Fruit fly (Drosophila melanogaster): Measurements from ENCODE around the gene Mhc.
A peak's percentile ranks its signal among the peaks of the same experiment; 100 is the strongest.

The Mhc gene

DNA sequence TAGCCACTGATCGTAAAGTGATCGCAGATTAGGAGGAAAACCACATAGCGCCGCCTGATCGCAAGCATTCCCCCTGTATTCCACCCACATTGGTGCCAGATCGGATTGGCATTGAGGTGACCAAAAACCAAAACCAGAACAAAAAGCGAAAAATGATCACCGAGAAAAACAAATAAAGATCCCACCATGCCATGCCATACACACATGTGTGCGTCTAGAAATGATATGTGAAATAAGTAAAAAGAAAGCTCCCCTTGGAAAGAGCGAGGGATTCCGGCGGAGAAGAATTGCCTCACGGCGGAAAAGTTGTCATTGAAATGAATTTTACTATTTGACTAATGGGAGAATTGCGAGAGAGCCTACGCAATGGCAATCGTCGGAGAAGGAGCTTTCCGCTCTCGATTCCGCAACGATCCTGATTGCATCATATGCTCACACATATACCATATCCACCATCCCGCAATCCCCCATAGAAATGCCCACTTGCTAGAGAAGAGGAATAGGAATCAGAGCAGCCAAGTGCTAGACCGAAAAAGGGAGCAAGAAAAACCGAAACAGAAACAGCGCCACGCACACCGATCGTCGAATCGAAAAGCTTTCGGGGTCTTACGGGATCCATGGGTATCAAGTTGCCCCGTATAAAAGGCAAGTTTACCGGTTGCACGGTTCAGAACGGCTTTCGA lies at the start of gene Mhc:
TSS of gene Mhc (plus strand) at position 497 of the 683 bp plus-strand sequence.
- TF ChIP-seq CG8478 (optimal IDR thresholded peaks at IDR 0.05) (no peak), CTCF (optimal IDR thresholded peaks at IDR 0.05) (no peak)

DNA sequence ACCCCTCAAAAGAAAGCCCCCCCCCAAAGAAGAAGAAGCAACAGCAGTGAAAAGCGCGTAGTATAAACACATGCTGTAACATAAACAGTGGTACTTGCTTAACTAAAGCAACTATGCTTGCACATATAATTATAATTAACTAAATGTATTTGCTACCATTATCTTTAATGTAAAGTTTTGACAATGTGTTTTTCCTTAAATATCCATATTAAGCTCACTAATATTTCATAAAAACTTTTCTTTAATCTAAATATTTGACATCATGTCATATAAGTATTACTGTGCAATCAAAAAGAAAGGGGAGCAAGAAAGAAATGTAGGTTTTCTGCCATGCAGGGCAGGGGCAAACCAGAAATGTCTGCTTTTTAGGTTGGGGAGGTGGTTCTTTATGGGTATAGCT lies 49.6 kb upstream of the Mhc start:
- TF ChIP-seq CTCF (optimal IDR thresholded peaks at IDR 0.05) (no peak), CG8478 (optimal IDR thresholded peaks at IDR 0.05) (no peak)

DNA sequence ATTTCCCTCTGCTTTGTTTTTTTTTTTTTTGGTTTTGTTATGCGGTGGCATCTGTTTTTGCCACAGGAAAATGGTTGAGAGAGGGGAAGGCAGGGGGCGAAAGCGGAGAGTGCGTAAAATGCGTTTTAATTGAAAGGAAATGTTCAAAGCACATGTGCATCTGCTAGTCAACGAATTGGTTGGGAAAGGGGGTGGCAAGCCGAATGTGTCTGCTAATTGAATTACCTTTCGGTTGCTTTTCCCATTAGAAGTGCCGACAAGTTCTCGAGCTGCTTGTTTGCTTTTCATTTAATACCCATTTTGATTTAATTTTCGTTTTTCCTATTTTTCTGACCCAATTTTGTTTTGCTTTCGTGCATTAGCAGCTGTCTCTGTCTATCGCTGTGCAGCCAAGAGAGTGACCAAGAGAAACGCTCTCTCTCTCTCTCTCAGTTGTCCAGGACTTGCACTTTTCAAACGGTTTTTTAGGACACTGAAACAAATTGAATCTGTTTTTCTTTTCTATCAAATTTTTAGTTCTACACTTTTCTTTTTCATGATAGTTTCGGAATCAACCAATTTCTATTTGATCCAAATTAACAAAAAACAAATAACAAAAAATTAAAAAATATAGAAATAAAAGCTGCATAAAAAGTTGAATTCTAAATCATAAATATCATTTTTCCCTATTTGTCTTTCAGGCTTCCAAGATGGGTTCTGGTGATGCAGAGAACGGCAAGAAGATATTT lies 47.8 kb upstream of the Mhc start:
- TF ChIP-seq CTCF (optimal IDR thresholded peaks at IDR 0.05), result no peak
- TF ChIP-seq CG8478 (optimal IDR thresholded peaks at IDR 0.05), result no peak

DNA sequence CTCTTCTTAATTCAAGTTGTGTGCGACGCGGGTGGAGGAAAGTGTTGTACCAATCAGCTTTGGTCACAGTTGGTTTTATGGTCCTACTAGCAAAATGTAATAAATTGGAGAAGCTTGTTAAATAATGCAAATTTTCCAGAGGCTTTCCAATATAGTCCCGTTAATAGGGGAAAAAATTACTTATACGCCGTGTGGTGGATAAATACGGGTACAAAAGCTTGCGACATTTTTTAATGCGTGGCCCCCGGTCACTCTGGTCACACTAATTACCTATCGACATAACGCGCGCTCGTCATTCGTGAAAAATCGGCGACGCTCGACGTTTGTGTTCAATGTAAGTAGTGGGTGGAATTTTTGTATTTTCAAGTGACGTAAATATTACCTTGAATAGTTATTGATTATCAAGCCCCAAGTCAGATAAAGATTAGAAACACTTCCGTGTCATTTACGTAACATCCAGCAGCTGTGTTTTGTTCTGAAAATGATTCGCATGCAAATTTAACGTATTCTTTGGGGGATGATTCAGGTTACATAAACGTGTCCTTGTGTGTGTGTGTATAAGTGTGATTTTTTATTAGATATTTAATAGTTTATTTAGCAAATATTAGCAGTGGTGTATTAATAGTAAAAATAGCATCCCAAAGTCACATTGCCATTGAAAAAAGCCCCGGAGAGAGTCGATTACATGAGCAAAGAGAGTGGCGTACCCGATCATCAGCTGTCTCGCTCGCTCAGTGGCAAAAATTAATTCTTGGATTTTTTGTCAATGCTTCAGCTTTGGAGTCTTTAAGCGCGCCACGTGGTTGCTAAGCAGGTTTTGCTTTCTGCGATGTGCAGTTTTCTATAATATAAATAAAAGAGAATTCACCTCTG lies 46.5 kb upstream of the Mhc start, which contains the start of gene Cyt-c-p:
TSS of gene Cyt-c-p (plus strand) at position 290 of the 873 bp plus-strand sequence.
- no peak for TF ChIP-seq CG8478 (optimal IDR thresholded peaks at IDR 0.05)
- no peak for TF ChIP-seq CTCF (optimal IDR thresholded peaks at IDR 0.05)

DNA sequence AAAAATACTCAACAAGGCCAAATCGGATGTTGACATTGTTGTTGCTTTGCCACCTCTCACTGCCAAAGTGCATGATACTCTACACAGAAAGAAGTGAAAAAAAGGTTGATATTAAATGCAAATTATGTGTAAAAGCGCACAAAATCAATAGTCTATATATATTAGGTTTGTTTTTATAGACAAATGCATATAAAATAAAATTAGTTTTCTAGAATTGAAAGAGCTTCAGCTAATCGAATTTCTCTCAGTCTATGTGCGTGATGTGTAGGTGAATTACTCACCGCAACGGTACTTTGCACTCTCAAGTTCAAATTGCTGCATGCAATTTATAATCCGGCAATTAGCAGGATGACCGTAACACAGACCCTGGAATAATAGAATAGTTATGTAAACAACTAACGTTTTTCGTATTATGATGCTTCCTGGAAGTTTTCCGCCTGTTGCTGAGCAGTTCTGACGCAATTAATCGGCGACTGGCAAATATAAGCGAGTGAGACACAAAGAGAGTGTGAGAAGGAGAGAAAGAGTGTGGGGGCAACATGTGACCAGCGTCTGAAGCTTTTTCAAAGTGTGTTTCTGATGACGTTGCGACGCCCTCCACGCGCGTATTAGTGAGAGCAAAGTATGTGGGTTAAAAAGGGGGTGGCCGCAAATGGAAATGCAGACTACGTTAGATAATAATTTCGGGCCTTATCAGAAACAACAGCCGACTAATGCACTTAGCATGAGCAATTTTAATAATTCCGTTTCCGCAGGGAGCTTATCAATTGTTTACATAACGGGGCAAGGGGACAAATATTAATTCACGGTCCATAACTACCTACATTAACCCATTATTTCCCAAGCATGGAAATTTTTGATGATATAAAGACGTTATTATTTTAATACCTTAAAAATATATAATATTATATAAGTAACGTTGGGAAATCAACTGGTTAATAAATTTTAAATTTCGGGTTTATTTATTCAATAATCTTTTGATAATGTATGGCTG lies 45.4 kb upstream of the Mhc start:
- no peak for TF ChIP-seq CG8478 (optimal IDR thresholded peaks at IDR 0.05)
- no peak for TF ChIP-seq CTCF (optimal IDR thresholded peaks at IDR 0.05)

DNA sequence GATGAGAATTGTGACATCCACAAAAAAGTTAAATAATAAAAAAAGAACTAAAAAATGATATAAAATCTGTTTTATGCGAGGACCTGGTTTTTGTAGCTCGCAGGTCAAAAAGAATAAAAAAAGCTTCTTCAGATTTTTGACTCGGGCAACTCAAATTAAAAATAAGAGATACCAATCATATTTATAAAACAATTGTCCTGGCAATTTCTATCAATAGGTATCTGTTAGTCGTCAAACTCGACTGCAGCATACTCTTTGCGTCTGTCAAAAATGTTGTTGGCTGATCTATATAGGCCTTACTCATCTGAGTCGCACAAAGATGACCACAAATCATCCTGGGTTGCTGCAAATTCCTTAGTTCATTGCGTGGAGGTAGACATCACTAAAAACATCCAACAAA lies 43.8 kb upstream of the Mhc start:
- TF ChIP-seq CG8478 (optimal IDR thresholded peaks at IDR 0.05), result no peak
- TF ChIP-seq CTCF (optimal IDR thresholded peaks at IDR 0.05), result no peak

DNA sequence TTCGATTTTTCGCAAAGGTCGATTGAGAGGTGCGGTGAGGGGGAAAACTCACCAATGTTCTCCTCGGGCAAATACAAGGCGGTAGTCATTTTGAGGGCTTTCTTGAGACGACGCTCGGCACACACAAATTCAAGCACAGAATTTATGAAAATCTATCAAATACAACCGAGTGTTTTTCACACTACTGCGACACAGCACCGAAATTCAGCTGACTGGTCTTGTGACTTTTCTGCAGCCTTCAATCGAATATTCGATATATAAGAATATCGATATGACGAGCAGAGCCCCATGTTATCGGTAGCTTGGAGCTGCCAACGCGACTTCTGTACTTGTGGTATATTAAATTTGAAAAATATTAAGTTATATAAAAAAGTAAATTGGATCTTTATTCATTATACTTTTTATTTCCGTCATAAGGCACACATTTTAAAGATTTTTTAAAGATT lies 38.8 kb upstream of the Mhc start, which contains the start of gene VhaSFD:
TSS of gene VhaSFD (minus strand) at position 249 of the 446 bp plus-strand sequence.
- TF ChIP-seq CTCF (optimal IDR thresholded peaks at IDR 0.05), result no peak
- no peak for TF ChIP-seq CG8478 (optimal IDR thresholded peaks at IDR 0.05)

DNA sequence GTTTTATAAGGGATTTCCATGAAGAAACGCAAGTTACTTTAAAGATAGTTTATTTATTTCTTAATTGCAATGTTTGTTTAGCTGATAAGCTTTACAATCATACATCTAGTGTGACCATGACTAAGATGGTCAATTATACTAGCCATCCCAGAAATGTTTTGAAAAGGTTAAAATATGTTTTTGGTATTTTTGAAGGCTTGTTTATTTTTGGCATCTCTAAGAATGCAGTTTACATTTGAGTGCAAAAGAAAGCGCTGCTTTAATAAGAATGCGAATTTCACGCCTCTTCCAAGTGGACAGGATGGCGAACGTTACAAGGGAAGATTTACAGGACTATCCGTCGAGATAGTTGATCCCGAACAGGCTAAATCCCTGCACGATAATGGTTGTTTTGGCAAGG lies 36.8 kb upstream of the Mhc start, which contains the start of gene Tsen2:
TSS of gene Tsen2 (plus strand) at position 222 of the 400 bp plus-strand sequence.
- no peak for TF ChIP-seq CG8478 (optimal IDR thresholded peaks at IDR 0.05)
- TF ChIP-seq CTCF (optimal IDR thresholded peaks at IDR 0.05), result no peak

DNA sequence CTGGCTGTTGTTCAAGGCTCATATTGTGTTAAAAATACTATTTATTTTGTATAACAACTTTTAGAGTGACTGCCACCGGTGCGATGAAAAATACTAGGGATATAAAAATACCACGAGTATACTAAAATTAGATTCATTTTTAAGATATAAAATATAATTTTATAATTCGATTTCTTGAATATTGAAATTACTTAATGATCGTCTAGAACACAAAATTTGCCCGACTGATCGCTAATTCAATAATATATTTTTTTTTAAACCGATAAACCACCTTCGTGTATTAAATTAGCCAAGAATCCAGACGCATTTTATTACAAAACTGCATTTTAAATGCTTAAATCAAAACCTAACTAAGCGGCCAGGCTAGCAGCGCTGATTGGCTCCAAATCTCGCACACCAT lies 35.4 kb upstream of the Mhc start, which contains the start of gene CG17996:
TSS of gene CG17996 (minus strand) at position 101 of the 400 bp plus-strand sequence.
- no peak for TF ChIP-seq CTCF (optimal IDR thresholded peaks at IDR 0.05)
- no peak for TF ChIP-seq CG8478 (optimal IDR thresholded peaks at IDR 0.05)

DNA sequence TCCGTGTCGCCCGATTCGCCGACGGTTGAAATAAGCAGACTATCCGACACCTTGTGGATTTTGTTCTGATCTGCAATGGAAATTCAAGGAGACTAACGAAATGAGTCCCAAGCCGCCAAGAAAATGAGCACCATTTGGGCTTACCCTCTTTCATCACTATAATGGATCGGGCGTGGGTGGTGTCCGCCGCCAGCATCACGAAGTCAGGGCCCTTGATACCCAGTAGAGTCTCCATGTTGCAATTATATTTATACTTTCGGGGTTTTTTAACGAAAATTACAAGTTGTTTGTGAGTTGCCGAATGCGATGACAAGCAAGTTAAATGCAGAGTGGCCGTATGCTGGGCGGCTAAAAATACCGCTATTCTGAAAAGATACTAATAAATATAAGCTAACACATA lies 34.6 kb upstream of the Mhc start, which contains the start of gene Prosbeta4:
TSS of gene Prosbeta4 (minus strand) at position 335 of the 400 bp plus-strand sequence.
- TF ChIP-seq CG8478 (optimal IDR thresholded peaks at IDR 0.05) (no peak), CTCF (optimal IDR thresholded peaks at IDR 0.05) (no peak)

DNA sequence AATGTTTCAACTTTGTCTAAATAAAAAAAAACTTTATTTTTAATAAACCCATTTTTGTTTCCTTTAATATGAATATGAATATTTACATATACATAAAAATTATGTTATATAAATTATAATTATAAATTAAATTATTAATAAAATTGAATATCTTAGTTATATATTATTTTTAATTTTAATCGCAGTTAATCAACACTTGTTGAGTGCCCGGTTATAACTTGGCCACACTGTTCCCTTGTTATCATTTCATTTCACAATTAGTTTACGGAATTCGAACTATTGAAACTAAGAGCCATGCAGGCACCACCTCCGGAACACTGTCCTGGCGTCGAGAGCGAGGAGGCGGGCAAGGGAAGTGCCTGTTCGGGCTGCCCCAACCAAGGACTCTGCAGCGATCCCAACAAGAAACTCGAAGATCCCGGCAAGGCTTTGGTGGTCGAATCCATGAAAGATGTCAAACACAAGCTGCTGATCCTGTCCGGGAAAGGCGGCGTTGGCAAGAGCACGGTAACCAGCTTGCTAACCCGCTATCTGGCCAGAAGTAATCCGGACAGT lies 34.0 kb upstream of the Mhc start, which contains the start of gene Nubp1:
TSS of gene Nubp1 (plus strand) at position 213 of the 555 bp plus-strand sequence.
- TF ChIP-seq CG8478 (optimal IDR thresholded peaks at IDR 0.05) (no peak), CTCF (optimal IDR thresholded peaks at IDR 0.05) (no peak)

DNA sequence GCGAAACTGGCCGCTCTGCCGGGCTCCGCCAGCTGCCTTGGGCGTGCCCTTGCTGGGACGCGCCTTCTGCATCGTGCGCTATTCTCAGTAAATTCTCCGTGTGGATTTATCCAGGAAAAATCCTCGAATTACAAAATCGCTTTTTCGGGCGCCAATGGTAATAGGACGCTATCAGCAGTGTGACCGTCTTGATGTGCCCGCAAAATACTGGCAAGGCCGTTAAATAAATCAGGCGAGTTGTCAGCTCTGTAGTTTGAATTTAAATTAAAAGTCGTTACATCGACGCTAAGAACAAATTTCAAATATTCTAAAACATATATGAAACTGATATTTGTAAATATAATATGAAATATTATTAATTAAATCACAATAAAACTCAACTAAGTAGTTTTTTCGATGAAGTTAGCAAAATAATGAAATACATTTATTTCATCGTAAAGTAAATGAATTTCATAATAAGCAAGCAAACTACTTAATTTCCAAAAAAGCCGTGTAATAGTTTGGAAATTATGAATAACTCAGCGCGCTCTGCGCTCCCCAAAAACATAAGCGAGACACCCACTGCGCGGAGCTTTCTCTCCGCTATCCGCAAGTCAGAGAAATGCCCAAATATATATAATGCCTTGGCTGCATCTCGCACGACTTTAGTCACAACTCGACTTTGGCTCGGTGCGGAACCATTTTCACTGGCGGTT lies 28.0 kb upstream of the Mhc start, which contains the start of the genes glu and ChLD3:
TSS of gene glu (minus strand) at position 183 of the 695 bp plus-strand sequence.
TSS of gene ChLD3 (plus strand) at position 645 of the 695 bp plus-strand sequence.
- TF ChIP-seq CG8478 (optimal IDR thresholded peaks at IDR 0.05) (no peak), CTCF (optimal IDR thresholded peaks at IDR 0.05) (peak in 1 of 2 experiments; percentile 40)

Measured in S2 (cell line).